Worm (Caenorhabditis elegans): ENCODE data around the gene nas-12.

DNA sequence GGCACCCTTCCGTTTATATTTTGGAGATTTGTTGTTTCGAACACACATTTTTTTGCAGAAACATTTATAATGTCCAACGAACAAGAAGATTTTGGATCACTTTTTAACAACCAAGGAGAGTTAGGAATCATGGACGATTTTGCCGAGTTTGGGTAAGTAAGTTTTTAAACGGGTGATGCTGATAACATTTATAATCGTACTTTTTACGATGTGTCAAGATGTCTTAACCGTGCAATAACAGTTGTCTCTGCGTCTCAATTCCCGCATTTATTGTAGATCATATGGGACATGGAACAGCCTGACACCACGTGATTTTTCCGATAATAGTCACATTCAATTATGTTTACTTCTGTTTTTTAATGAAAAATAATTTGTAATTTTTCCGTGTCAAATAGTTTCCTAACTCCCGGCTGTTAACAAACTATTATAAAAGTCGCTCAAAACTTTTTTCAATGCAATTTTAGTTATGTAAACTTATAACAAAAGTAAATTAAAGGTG lies 26.8 kb downstream of the nas-12 start, which contains the start of gene daf-14:
- no peak for TF ChIP-seq sdz-38 (tag; optimal IDR thresholded peaks at IDR 0.05)
- TF ChIP-seq sea-2 (GFP tag; IDR thresholded peaks at IDR 0.05), result no peak
- TF ChIP-seq ceh-27 (GFP tag; optimal IDR thresholded peaks at IDR 0.05), result no peak

All from whole organism, young adult.